Fruit fly (Drosophila melanogaster) whole organism, pupa: Measurements from ENCODE around the gene ttm2.

ENCODE experiments used
- CG10348 ChIP-seq: fragments of 200-800 bp; sonication (Bioruptor generic); IDR thresholded peaks from 2 replicates; pipeline ENCODE4 v1.3.6; 2022; ENCODE audit warnings: missing biosample characterization, missing genetic modification characterization
- CG12605 ChIP-seq: fragments of 200-800 bp; sonication (Bioruptor generic); IDR thresholded peaks from 2 replicates; pipeline ENCODE4 v1.3.6; 2022; ENCODE audit warnings: missing biosample characterization, missing genetic modification characterization
- CG13204 ChIP-seq: fragments of 200-800 bp; sonication (Bioruptor generic); optimal IDR thresholded peaks from 2 replicates; lab custom pipeline; 2018; ENCODE audit warnings: missing biosample characterization, mild to moderate bottlenecking, missing genetic modification characterization, moderate library complexity
- CG14655 ChIP-seq: fragments of 200-800 bp; sonication (Bioruptor generic); optimal IDR thresholded peaks from 3 replicates; lab custom pipeline; 2017; ENCODE audit warnings: mild to moderate bottlenecking, missing biosample characterization, missing genetic modification reagents, missing genetic modification characterization
- CG15710 ChIP-seq: fragments of 200-800 bp; sonication (Bioruptor generic); optimal IDR thresholded peaks from 2 replicates; lab custom pipeline; 2018; ENCODE audit warnings: missing biosample characterization, mild to moderate bottlenecking, missing genetic modification characterization, moderate library complexity
- CG17806 ChIP-seq: fragments of 200-800 bp; sonication (Bioruptor generic); optimal IDR thresholded peaks from 2 replicates; lab custom pipeline; 2018; ENCODE audit warnings: missing biosample characterization, mild to moderate bottlenecking, missing genetic modification characterization, moderate library complexity
- CG32121 ChIP-seq: fragments of 200-800 bp; sonication (Bioruptor generic); IDR thresholded peaks from 2 replicates; pipeline ENCODE4 v1.3.6; 2022; ENCODE audit warnings: missing biosample characterization, missing genetic modification characterization
- CG34367 ChIP-seq: fragments of 200-800 bp; sonication (Bioruptor generic); optimal IDR thresholded peaks from 2 replicates; lab custom pipeline; 2018; ENCODE audit warnings: missing biosample characterization, mild to moderate bottlenecking, missing genetic modification characterization
- CG4496 ChIP-seq: fragments of 200-800 bp; sonication (Bioruptor generic); IDR thresholded peaks from 3 replicates; pipeline ENCODE4 v1.3.6; 2022; ENCODE audit warnings: missing biosample characterization, missing genetic modification characterization
- CG8159 ChIP-seq: fragments of 200-800 bp; sonication (Bioruptor generic); optimal IDR thresholded peaks from 3 replicates; lab custom pipeline; 2018; ENCODE audit warnings: missing biosample characterization, mild to moderate bottlenecking, missing genetic modification characterization, moderate library complexity
- CG8301 ChIP-seq: fragments of 200-800 bp; sonication (Bioruptor generic); optimal IDR thresholded peaks from 2 replicates; lab custom pipeline; 2018; ENCODE audit warnings: missing biosample characterization, mild to moderate bottlenecking, missing genetic modification characterization
- CG9948 ChIP-seq: fragments of 200-800 bp; sonication (Bioruptor generic); optimal IDR thresholded peaks from 2 replicates; lab custom pipeline; 2018; ENCODE audit warnings: missing biosample characterization, mild to moderate bottlenecking, missing genetic modification characterization, moderate library complexity
- D1 ChIP-seq: fragments of 200-800 bp; sonication (Bioruptor generic); optimal IDR thresholded peaks from 2 replicates; lab custom pipeline; 2018; ENCODE audit warnings: missing biosample characterization, mild to moderate bottlenecking, missing genetic modification characterization, moderate library complexity
- EcR ChIP-seq: fragments of 200-800 bp; sonication (Bioruptor generic); optimal IDR thresholded peaks from 3 replicates; lab custom pipeline; 2019; ENCODE audit warnings: missing biosample characterization, missing genetic modification characterization, mild to moderate bottlenecking, moderate library complexity, missing genetic modification reagents
- Ets98B ChIP-seq: fragments of 200-800 bp; sonication (Bioruptor generic); IDR thresholded peaks from 2 replicates; pipeline ENCODE4 v1.3.6; 2022; ENCODE audit warnings: missing biosample characterization, missing genetic modification characterization
- Pif1A ChIP-seq: fragments of 200-800 bp; sonication (Bioruptor generic); optimal IDR thresholded peaks from 3 replicates; lab custom pipeline; 2016; ENCODE audit warnings: missing biosample characterization, missing genetic modification characterization
- Pif1B ChIP-seq: fragments of 200-800 bp; sonication (Bioruptor generic); optimal IDR thresholded peaks from 3 replicates; lab custom pipeline; 2016; ENCODE audit warnings: missing biosample characterization, missing genetic modification characterization
- Snoo ChIP-seq: fragments of 200-800 bp; sonication (Bioruptor generic); optimal IDR thresholded peaks from 3 replicates; lab custom pipeline; 2017; ENCODE audit warnings: missing biosample characterization, mild to moderate bottlenecking, missing genetic modification characterization, inconsistent platforms
- fd96Ca ChIP-seq: fragments of 200-800 bp; sonication (Bioruptor generic); IDR thresholded peaks from 3 replicates; pipeline ENCODE4 v1.3.6; 2022; ENCODE audit warnings: missing biosample characterization, missing genetic modification characterization
- gl ChIP-seq: fragments of 200-800 bp; sonication (Bioruptor generic); optimal IDR thresholded peaks from 2 replicates; lab custom pipeline; 2018; ENCODE audit warnings: missing biosample characterization, mild to moderate bottlenecking, missing genetic modification characterization
- rn ChIP-seq: fragments of 200-800 bp; sonication (Bioruptor generic); IDR thresholded peaks from 2 replicates; pipeline ENCODE4 v1.3.6; 2022; ENCODE audit warnings: missing biosample characterization, missing genetic modification characterization

ttm2 gene

DNA sequence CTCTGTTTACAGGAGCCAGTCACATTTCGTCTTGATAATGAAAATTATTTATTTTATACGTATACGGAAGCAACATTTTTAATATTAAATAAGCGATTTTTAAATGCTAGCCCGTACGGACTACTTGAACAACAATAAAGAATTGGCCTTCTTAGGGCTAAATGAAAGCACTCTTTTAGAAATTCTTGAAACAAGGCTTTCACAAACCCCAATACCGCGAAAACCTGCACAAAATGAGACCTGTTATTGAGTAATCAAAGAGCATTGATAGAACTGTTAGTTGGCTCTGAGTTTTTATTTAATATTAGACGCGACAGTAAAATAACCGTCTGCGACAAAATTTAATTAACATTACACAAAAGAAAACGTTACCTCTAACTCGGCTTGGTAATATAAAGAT lies at the start of gene ttm2:
ttm2 (plus strand) TSS at position 301 of the 400 bp plus-strand sequence.
- TF ChIP-seq Pif1A (GFP tag; lab: Kevin White, UChicago) (no peak), CG10348 (GFP tag; lab: Robert Waterston, UW) (no peak), CG15710 (tag; lab: Kevin White, UChicago) (no peak), CG8159 (tag; lab: Kevin White, UChicago) (no peak), Pif1B (GFP tag; lab: Kevin White, UChicago) (no peak), gl (tag; lab: Kevin White, UChicago) (no peak), CG14655 (no peak), CG17806 (tag; lab: Kevin White, UChicago) (no peak), EcR (GFP tag; lab: Kevin White, UChicago) (no peak), CG9948 (no peak), Ets98B (GFP tag; lab: Robert Waterston, UW) (no peak), Snoo (tag; lab: Kevin White, UChicago) (no peak)

DNA sequence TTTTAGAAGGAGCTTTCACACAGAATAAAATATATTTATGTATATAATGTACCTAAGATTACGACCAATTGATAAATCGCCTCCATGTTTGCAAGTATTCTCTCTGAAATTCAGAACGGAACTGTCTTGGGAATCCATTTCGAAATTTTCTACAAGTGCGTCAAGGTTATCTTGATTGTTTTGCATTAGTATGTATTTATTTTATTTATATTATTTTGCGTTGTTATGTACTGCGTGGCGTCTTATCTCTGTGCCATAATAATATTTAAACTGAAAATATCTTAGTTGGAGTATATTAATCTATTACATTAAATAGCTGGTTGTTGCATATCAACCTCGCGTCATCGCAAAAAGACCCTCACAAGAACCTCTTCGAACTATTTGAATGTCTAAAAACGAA lies 43.5 kb upstream of the ttm2 start, which contains the start of gene CG42846:
CG42846 (minus strand) TSS at position 101 of the 400 bp plus-strand sequence.
- TF ChIP-seq rn (no peak), CG32121 (no peak), fd96Ca (GFP tag; lab: Robert Waterston, UW) (no peak), CG13204 (GFP tag; lab: Kevin White, UChicago) (no peak), CG8159 (tag; lab: Kevin White, UChicago) (no peak), CG34367 (tag; lab: Kevin White, UChicago) (no peak), Pif1A (GFP tag; lab: Kevin White, UChicago) (no peak), EcR (GFP tag; lab: Kevin White, UChicago) (no peak), CG14655 (no peak), gl (tag; lab: Kevin White, UChicago) (no peak), Snoo (tag; lab: Kevin White, UChicago) (no peak), Pif1B (GFP tag; lab: Kevin White, UChicago) (no peak), CG17806 (tag; lab: Kevin White, UChicago) (no peak)

DNA sequence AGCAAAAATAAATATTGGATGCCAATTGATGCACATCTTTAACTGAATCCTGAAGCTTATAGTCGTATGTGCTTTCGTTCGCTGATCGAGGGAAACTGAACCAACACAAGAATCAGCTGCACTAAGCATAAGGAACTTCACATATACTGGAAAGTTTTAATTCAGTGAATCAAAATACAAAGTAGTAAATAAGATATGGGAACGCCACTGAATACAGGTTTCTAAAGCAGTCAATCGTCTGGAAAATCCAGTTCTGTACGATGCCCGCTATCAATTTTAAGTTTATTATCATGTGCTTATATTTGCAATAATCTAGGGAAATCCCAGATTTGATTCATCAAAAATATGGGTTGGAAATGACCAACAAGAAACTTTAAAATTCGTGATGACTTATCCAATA lies 42.7 kb upstream of the ttm2 start, which contains the start of gene CG34454:
CG34454 (minus strand) TSS at position 84 of the 400 bp plus-strand sequence.
- TF ChIP-seq CG9948 = no peak
- no peak for TF ChIP-seq CG14655
- TF ChIP-seq rn = no peak
- TF ChIP-seq Snoo (tag; lab: Kevin White, UChicago) = no peak
- TF ChIP-seq fd96Ca (GFP tag; lab: Robert Waterston, UW) = no peak
- TF ChIP-seq Pif1B (GFP tag; lab: Kevin White, UChicago) = no peak
- no peak for TF ChIP-seq CG17806 (tag; lab: Kevin White, UChicago)
- no peak for TF ChIP-seq CG8159 (tag; lab: Kevin White, UChicago)
- no peak for TF ChIP-seq gl (tag; lab: Kevin White, UChicago)
- no peak for TF ChIP-seq CG34367 (tag; lab: Kevin White, UChicago)
- TF ChIP-seq CG12605 = no peak
- no peak for TF ChIP-seq CG15710 (tag; lab: Kevin White, UChicago)
- TF ChIP-seq CG32121 = no peak
- TF ChIP-seq D1 (tag; lab: Kevin White, UChicago) = no peak
- TF ChIP-seq Pif1A (GFP tag; lab: Kevin White, UChicago) = no peak
- TF ChIP-seq EcR (GFP tag; lab: Kevin White, UChicago) = no peak

DNA sequence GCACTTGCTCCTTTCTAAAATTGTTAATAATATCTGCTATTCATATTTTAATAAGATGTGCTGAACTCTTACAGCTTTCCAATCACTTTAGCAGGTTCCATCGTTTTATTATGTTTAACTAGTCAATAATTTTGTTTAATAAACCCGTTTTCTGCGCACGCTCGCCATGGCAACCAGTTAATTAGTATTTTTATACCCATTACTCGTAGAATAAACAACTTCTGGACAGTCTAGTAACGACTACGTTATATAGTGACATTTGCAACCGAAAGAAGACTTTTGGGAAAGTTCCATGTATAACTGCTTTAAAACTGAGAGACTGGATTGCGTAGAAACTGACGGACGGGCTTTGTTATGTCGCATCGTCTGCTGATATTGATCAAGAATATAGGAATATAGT lies 41.7 kb upstream of the ttm2 start, which contains the start of gene CG34453:
CG34453 (minus strand) TSS at position 101 of the 400 bp plus-strand sequence.
- TF ChIP-seq CG32121 (no peak), Pif1B (GFP tag; lab: Kevin White, UChicago) (no peak), CG14655 (no peak), CG4496 (no peak), CG12605 (no peak), gl (tag; lab: Kevin White, UChicago) (no peak), Pif1A (GFP tag; lab: Kevin White, UChicago) (no peak), CG10348 (GFP tag; lab: Robert Waterston, UW) (no peak), CG8301 (no peak), rn (no peak), D1 (tag; lab: Kevin White, UChicago) (no peak), CG34367 (tag; lab: Kevin White, UChicago) (no peak), fd96Ca (GFP tag; lab: Robert Waterston, UW) (no peak), CG17806 (tag; lab: Kevin White, UChicago) (no peak), Ets98B (GFP tag; lab: Robert Waterston, UW) (no peak), CG9948 (no peak)

DNA sequence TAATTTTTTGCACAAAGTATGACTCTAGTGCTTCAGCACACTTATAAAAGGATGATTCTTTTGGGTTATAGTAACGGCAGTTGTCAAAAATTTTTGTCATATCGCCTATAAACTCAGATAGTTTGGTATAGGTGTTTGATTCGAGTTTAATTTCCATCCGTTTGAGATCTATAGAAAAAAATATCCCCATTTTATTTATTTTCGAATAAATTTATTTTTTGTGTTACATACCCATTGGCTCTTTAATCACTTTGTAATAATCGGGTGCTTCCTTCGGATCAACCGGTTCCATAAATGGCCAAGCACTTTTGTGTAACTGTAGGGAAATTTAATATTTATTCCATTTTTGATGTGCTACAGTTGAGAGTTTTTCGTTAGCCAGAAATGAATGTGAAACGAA lies 40.6 kb upstream of the ttm2 start:
- no peak for TF ChIP-seq CG8301
- no peak for TF ChIP-seq D1 (tag; lab: Kevin White, UChicago)
- TF ChIP-seq CG15710 (tag; lab: Kevin White, UChicago) = no peak
- no peak for TF ChIP-seq EcR (GFP tag; lab: Kevin White, UChicago)
- no peak for TF ChIP-seq CG4496
- no peak for TF ChIP-seq CG10348 (GFP tag; lab: Robert Waterston, UW)
- TF ChIP-seq Pif1B (GFP tag; lab: Kevin White, UChicago) = no peak
- no peak for TF ChIP-seq CG13204 (GFP tag; lab: Kevin White, UChicago)
- no peak for TF ChIP-seq CG34367 (tag; lab: Kevin White, UChicago)
- no peak for TF ChIP-seq CG9948
- TF ChIP-seq CG17806 (tag; lab: Kevin White, UChicago) = no peak
- no peak for TF ChIP-seq gl (tag; lab: Kevin White, UChicago)
- TF ChIP-seq CG8159 (tag; lab: Kevin White, UChicago) = no peak
- no peak for TF ChIP-seq CG14655
- no peak for TF ChIP-seq Ets98B (GFP tag; lab: Robert Waterston, UW)
- TF ChIP-seq Snoo (tag; lab: Kevin White, UChicago) = no peak
- no peak for TF ChIP-seq rn
- no peak for TF ChIP-seq CG12605
- no peak for TF ChIP-seq CG32121
- TF ChIP-seq fd96Ca (GFP tag; lab: Robert Waterston, UW) = no peak
